Worm (Caenorhabditis elegans) whole organism, late embryonic: ENCODE results near the gene T26C5.4.

Experiments used
- C38D4.7 ChIP-seq: fragments of 200-800 bp; sonication (Bioruptor generic); optimal IDR thresholded peaks from 2 replicates; lab custom pipeline; 2018; ENCODE audit warnings: mild to moderate bottlenecking, missing genetic modification characterization, moderate library complexity, missing compliant biosample characterization
- K09A11.1 ChIP-seq: sonication (generic microtip); optimal IDR thresholded peaks from 2 replicates; lab custom pipeline; 2017; ENCODE audit warnings: antibody characterized with exemption, mild to moderate bottlenecking, missing genetic modification characterization, missing compliant biosample characterization; ENCODE audit not compliant: insufficient read depth
- T23F11.4 ChIP-seq: fragments of 200-800 bp; sonication (Bioruptor generic); optimal IDR thresholded peaks from 2 replicates; lab custom pipeline; 2018; ENCODE audit warnings: mild to moderate bottlenecking, missing genetic modification characterization, missing compliant biosample characterization
- Y22D7AL.16 ChIP-seq: sonication (generic microtip); optimal IDR thresholded peaks from 2 replicates; lab custom pipeline; 2016; ENCODE audit warnings: missing genetic modification characterization, missing compliant biosample characterization
- ama-1 ChIP-seq: fragments of 150-350 bp; optimal IDR thresholded peaks from 2 replicates; lab custom pipeline; 2014
- ceh-18 ChIP-seq: sonication (generic microtip); optimal IDR thresholded peaks from 2 replicates; lab custom pipeline; 2016; ENCODE audit warnings: missing genetic modification characterization, missing compliant biosample characterization
- ceh-22 ChIP-seq: sonication (generic microtip); optimal IDR thresholded peaks from 2 replicates; lab custom pipeline; 2017; ENCODE audit warnings: missing biosample characterization, missing genetic modification characterization
- ceh-30 ChIP-seq: fragments of 150-350 bp; optimal IDR thresholded peaks from 2 replicates; lab custom pipeline; 2014; ENCODE audit warnings: missing biosample characterization, missing genetic modification characterization
- ceh-34 ChIP-seq: sonication (generic microtip); optimal IDR thresholded peaks from 2 replicates; lab custom pipeline; 2016; ENCODE audit warnings: mild to moderate bottlenecking, missing genetic modification characterization, missing compliant biosample characterization
- ceh-48 ChIP-seq: sonication (generic microtip); optimal IDR thresholded peaks from 2 replicates; lab custom pipeline; 2016; ENCODE audit warnings: missing genetic modification characterization, inconsistent platforms, missing compliant biosample characterization
- dve-1 ChIP-seq: sonication (generic microtip); optimal IDR thresholded peaks from 2 replicates; lab custom pipeline; 2017; ENCODE audit warnings: antibody characterized with exemption, mild to moderate bottlenecking, missing genetic modification characterization, missing compliant biosample characterization
- elt-2 ChIP-seq: sonication (generic microtip); optimal IDR thresholded peaks from 2 replicates; lab custom pipeline; 2016; ENCODE audit warnings: missing genetic modification reagents, missing genetic modification characterization, missing compliant biosample characterization
- elt-4 ChIP-seq: sonication (generic microtip); optimal IDR thresholded peaks from 2 replicates; lab custom pipeline; 2016; ENCODE audit warnings: missing genetic modification characterization, missing compliant biosample characterization
- ets-4 ChIP-seq: sonication (generic microtip); optimal IDR thresholded peaks from 2 replicates; lab custom pipeline; 2016; ENCODE audit warnings: missing genetic modification characterization, missing compliant biosample characterization
- fkh-10 ChIP-seq: fragments of 150-350 bp; optimal IDR thresholded peaks from 2 replicates; lab custom pipeline; 2014; ENCODE audit warnings: missing biosample characterization, missing genetic modification reagents, missing genetic modification characterization
- fkh-6 ChIP-seq: sonication (generic microtip); optimal IDR thresholded peaks from 2 replicates; lab custom pipeline; 2016; ENCODE audit warnings: missing genetic modification characterization, missing compliant biosample characterization
- gmeb-2 ChIP-seq: sonication (generic microtip); optimal IDR thresholded peaks from 2 replicates; lab custom pipeline; 2016; ENCODE audit warnings: missing genetic modification characterization, inconsistent platforms, missing compliant biosample characterization
- hlh-15 ChIP-seq: sonication (generic microtip); optimal IDR thresholded peaks from 2 replicates; lab custom pipeline; 2016; ENCODE audit warnings: missing genetic modification characterization, missing compliant biosample characterization
- hlh-30 ChIP-seq: sonication (generic microtip); optimal IDR thresholded peaks from 2 replicates; lab custom pipeline; 2017; ENCODE audit warnings: antibody characterized with exemption, missing genetic modification characterization, missing compliant biosample characterization; ENCODE audit not compliant: insufficient read depth
- hlh-6 ChIP-seq: sonication (generic microtip); optimal IDR thresholded peaks from 2 replicates; lab custom pipeline; 2016; ENCODE audit warnings: missing genotype, missing genetic modification characterization, missing compliant biosample characterization
- hlh-8 ChIP-seq: sonication (generic microtip); optimal IDR thresholded peaks from 2 replicates; lab custom pipeline; 2016; ENCODE audit warnings: missing genotype, missing genetic modification characterization, missing compliant biosample characterization
- lin-11 ChIP-seq: fragments of 200-800 bp; sonication (Bioruptor generic); optimal IDR thresholded peaks from 2 replicates; lab custom pipeline; 2018; ENCODE audit warnings: mild to moderate bottlenecking, missing genetic modification characterization, missing compliant biosample characterization
- mec-3 ChIP-seq: sonication (generic microtip); optimal IDR thresholded peaks from 2 replicates; lab custom pipeline; 2016; ENCODE audit warnings: borderline replicate concordance, missing genetic modification characterization, missing compliant biosample characterization
- nfya-1 ChIP-seq: sonication (generic microtip); optimal IDR thresholded peaks from 2 replicates; lab custom pipeline; 2017; ENCODE audit warnings: missing genetic modification characterization, mild to moderate bottlenecking, missing compliant biosample characterization, antibody characterized with exemption, moderate library complexity
- nhr-11 ChIP-seq: fragments of 150-350 bp; optimal IDR thresholded peaks from 2 replicates; lab custom pipeline; 2014; ENCODE audit warnings: missing biosample characterization, missing genetic modification characterization
- npax-4 ChIP-seq: sonication (generic microtip); optimal IDR thresholded peaks from 2 replicates; lab custom pipeline; 2016; ENCODE audit warnings: missing genetic modification characterization, missing compliant biosample characterization
- odd-2 ChIP-seq: sonication (generic microtip); optimal IDR thresholded peaks from 2 replicates; lab custom pipeline; 2017; ENCODE audit warnings: antibody characterized with exemption, mild to moderate bottlenecking, missing genetic modification characterization, missing compliant biosample characterization
- pat-9 ChIP-seq: fragments of 200-800 bp; sonication (Bioruptor generic); optimal IDR thresholded peaks from 2 replicates; lab custom pipeline; 2018; ENCODE audit warnings: mild to moderate bottlenecking, missing genetic modification characterization, moderate library complexity, missing compliant biosample characterization
- pax-1 ChIP-seq: fragments of 150-350 bp; optimal IDR thresholded peaks from 2 replicates; lab custom pipeline; 2014; ENCODE audit warnings: missing biosample characterization, missing genetic modification characterization
- pha-2 ChIP-seq: sonication (generic microtip); optimal IDR thresholded peaks from 2 replicates; lab custom pipeline; 2017; ENCODE audit warnings: mild to moderate bottlenecking, missing genetic modification characterization, missing compliant biosample characterization
- pha-4 ChIP-seq: fragments of 150-350 bp; optimal IDR thresholded peaks from 2 replicates; lab custom pipeline; 2018; ENCODE audit warnings: missing biosample characterization, missing genetic modification reagents, missing genetic modification characterization
- pqm-1 ChIP-seq: sonication (generic microtip); optimal IDR thresholded peaks from 2 replicates; lab custom pipeline; 2016; ENCODE audit warnings: missing genetic modification characterization, missing compliant biosample characterization
- pros-1 ChIP-seq: fragments of 150-350 bp; optimal IDR thresholded peaks from 2 replicates; lab custom pipeline; 2014; ENCODE audit warnings: missing biosample characterization, missing genetic modification reagents, missing genetic modification characterization
- rnt-1 ChIP-seq: sonication (generic microtip); optimal IDR thresholded peaks from 2 replicates; lab custom pipeline; 2016; ENCODE audit warnings: missing genetic modification characterization, missing compliant biosample characterization
- sdc-2 ChIP-seq: sonication (generic microtip); optimal IDR thresholded peaks from 2 replicates; lab custom pipeline; 2016; ENCODE audit warnings: missing genotype, missing genetic modification characterization, missing compliant biosample characterization
- sox-2 ChIP-seq: fragments of 200-800 bp; sonication (Bioruptor generic); IDR thresholded peaks from 2 replicates; pipeline ENCODE4 v1.3.6; 2022; ENCODE audit warnings: missing genetic modification reagents, missing genetic modification characterization, missing compliant biosample characterization
- syd-9 ChIP-seq: sonication (generic microtip); optimal IDR thresholded peaks from 2 replicates; lab custom pipeline; 2016; ENCODE audit warnings: mild to moderate bottlenecking, missing genetic modification characterization, moderate library complexity, missing compliant biosample characterization
- tbx-2 ChIP-seq: sonication (generic microtip); optimal IDR thresholded peaks from 2 replicates; lab custom pipeline; 2016; ENCODE audit warnings: missing genetic modification characterization, missing compliant biosample characterization
- tbx-7 ChIP-seq: sonication (generic microtip); optimal IDR thresholded peaks from 2 replicates; lab custom pipeline; 2016; ENCODE audit warnings: missing genotype, missing genetic modification characterization, missing compliant biosample characterization
- unc-3 ChIP-seq, 2 experiments: fragments of 200-800 bp in 1 of 2; sonication (Bioruptor generic) in 1 of 2; sonication (generic microtip) in 1 of 2; conservative IDR thresholded peaks in 1 of 2; optimal IDR thresholded peaks in 1 of 2; 2 replicates each; pipeline versions ENCODE4 v1.3.6 to Lab custom; 2016 to 2022; ENCODE audit warnings: missing compliant biosample characterization in 2 of 2, missing genetic modification characterization in 2 of 2, missing genetic modification reagents in 1 of 2
- unc-42 ChIP-seq: sonication (generic microtip); optimal IDR thresholded peaks from 2 replicates; lab custom pipeline; 2016; ENCODE audit warnings: missing genotype, missing genetic modification characterization, missing compliant biosample characterization
- unc-55 ChIP-seq: sonication (generic microtip); optimal IDR thresholded peaks from 2 replicates; lab custom pipeline; 2017; ENCODE audit warnings: missing biosample characterization, missing genetic modification reagents, missing genetic modification characterization
- unc-86 ChIP-seq: sonication (generic microtip); optimal IDR thresholded peaks from 2 replicates; lab custom pipeline; 2016; ENCODE audit warnings: missing genetic modification characterization, missing compliant biosample characterization

T26C5.4 gene

ce11 chrII:9285171-9286025 is 35.1 kb upstream of the T26C5.4 start, which contains the start of gene mtrr-1:
TSS of gene mtrr-1 (plus strand) at chrII:9285975.
- TF ChIP-seq hlh-6 (tag; lab: Kevin White, UChicago): no peak
- peak; percentile 64 for TF ChIP-seq ama-1 (lab: Kevin White, UChicago)

- no peak for TF ChIP-seq hlh-15
- TF ChIP-seq mec-3: no peak
- TF ChIP-seq nfya-1 (tag; lab: Kevin White, UChicago): peak; percentile 14
- peak; percentile 23 for TF ChIP-seq pax-1 (tag; lab: Kevin White, UChicago)
- TF ChIP-seq ceh-34 (tag; lab: Kevin White, UChicago): peak; percentile 47
- peak; percentile 9 for TF ChIP-seq ceh-22
- peak; percentile 31 for TF ChIP-seq tbx-2 (tag; lab: Kevin White, UChicago)
Measured at ce11 chrII:9284358-9285170, 34.2 kb upstream of the T26C5.4 start.

ce11 chrII:9283668-9284357 is 33.5 kb upstream of the T26C5.4 start:
- TF ChIP-seq tbx-2 (tag; lab: Kevin White, UChicago) (peak; percentile 20), C38D4.7 (no peak), hlh-8 (no peak), dve-1 (no peak), elt-2 (peak; percentile 58), pat-9 (tag; lab: Kevin White, UChicago) (no peak), ceh-18 (tag; lab: Kevin White, UChicago) (peak; percentile 48), hlh-6 (tag; lab: Kevin White, UChicago) (no peak), hlh-30 (peak; percentile 55), tbx-7 (tag; lab: Kevin White, UChicago) (no peak), gmeb-2 (tag; lab: Kevin White, UChicago) (no peak), ceh-30 (tag; lab: Kevin White, UChicago) (no peak), lin-11 (tag; lab: Kevin White, UChicago) (no peak), ceh-22 (no peak), ets-4 (tag; lab: Kevin White, UChicago) (no peak), K09A11.1 (tag; lab: Kevin White, UChicago) (no peak), sdc-2 (no peak), syd-9 (tag; lab: Kevin White, UChicago) (no peak), nfya-1 (tag; lab: Kevin White, UChicago) (peak; percentile 24), pqm-1 (tag; lab: Kevin White, UChicago) (no peak), sox-2 (GFP tag; lab: Robert Waterston, UW) (no peak), fkh-6 (no peak), unc-86 (tag; lab: Kevin White, UChicago) (no peak), unc-3 (GFP tag; conservative IDR thresholded peaks at IDR 0.05; lab: Robert Waterston, UW) (no peak), unc-3 (tag; optimal IDR thresholded peaks at IDR 0.05; lab: Kevin White, UChicago) (no peak), fkh-10 (GFP tag; lab: Kevin White, UChicago) (no peak), pros-1 (tag; lab: Kevin White, UChicago) (no peak), odd-2 (tag; lab: Kevin White, UChicago) (no peak), unc-42 (tag; lab: Kevin White, UChicago) (no peak), unc-55 (GFP tag; lab: Kevin White, UChicago) (peak; percentile 84), T23F11.4 (no peak), Y22D7AL.16 (tag; lab: Kevin White, UChicago) (no peak), rnt-1 (tag; lab: Kevin White, UChicago) (no peak), npax-4 (tag; lab: Kevin White, UChicago) (no peak), pha-2 (tag; lab: Kevin White, UChicago) (no peak), ceh-48 (no peak), hlh-15 (no peak), elt-4 (no peak), pha-4 (tag; lab: Kevin White, UChicago) (no peak), ama-1 (lab: Kevin White, UChicago) (no peak), nhr-11 (tag; lab: Kevin White, UChicago) (no peak)
